Fruit fly (Drosophila melanogaster) whole organism, embryonic: ENCODE results near the gene Pex1.

Experiments used
- Awh ChIP-seq: fragments of 200-800 bp; sonication (Bioruptor generic); IDR thresholded peaks from 2 replicates; pipeline ENCODE4, ENCODE4 v1.3.6; 2022; ENCODE audit warnings: missing biosample characterization, missing genetic modification characterization
- B-H2 ChIP-seq: fragments of 200-800 bp; sonication (Bioruptor generic); optimal IDR thresholded peaks from 2 replicates; lab custom pipeline; 2018; ENCODE audit warnings: missing biosample characterization, mild to moderate bottlenecking, missing genetic modification characterization
- CG10565 ChIP-seq: fragments of 200-800 bp; sonication (Bioruptor generic); optimal IDR thresholded peaks from 3 replicates; lab custom pipeline; 2016; ENCODE audit warnings: missing biosample characterization, mild to moderate bottlenecking, missing genetic modification characterization
- CG11723 ChIP-seq: fragments of 200-800 bp; sonication (Bioruptor generic); optimal IDR thresholded peaks from 2 replicates; lab custom pipeline; 2017; ENCODE audit warnings: missing biosample characterization, mild to moderate bottlenecking, missing genetic modification characterization
- CG12071 ChIP-seq: fragments of 200-800 bp; sonication (Bioruptor generic); optimal IDR thresholded peaks from 3 replicates; lab custom pipeline; 2018; ENCODE audit warnings: missing biosample characterization, mild to moderate bottlenecking, missing genetic modification characterization
- CG12236 ChIP-seq: fragments of 200-800 bp; sonication (Bioruptor generic); optimal IDR thresholded peaks from 2 replicates; lab custom pipeline; 2016; ENCODE audit warnings: missing biosample characterization, missing genetic modification characterization
- CG12391 ChIP-seq: fragments of 200-800 bp; sonication (Bioruptor generic); optimal IDR thresholded peaks from 3 replicates; lab custom pipeline; 2018; ENCODE audit warnings: missing biosample characterization, mild to moderate bottlenecking, missing genetic modification characterization, moderate library complexity
- CG13624 ChIP-seq: fragments of 200-800 bp; sonication (Bioruptor generic); optimal IDR thresholded peaks from 2 replicates; lab custom pipeline; 2016; ENCODE audit warnings: missing biosample characterization, missing genetic modification characterization
- CG14710 ChIP-seq: fragments of 200-800 bp; sonication (Bioruptor generic); optimal IDR thresholded peaks from 3 replicates; lab custom pipeline; 2019; ENCODE audit warnings: missing biosample characterization, mild to moderate bottlenecking, missing genetic modification characterization, moderate library complexity
- CG1529 ChIP-seq: fragments of 200-800 bp; sonication (Bioruptor generic); optimal IDR thresholded peaks from 3 replicates; lab custom pipeline; 2018; ENCODE audit warnings: missing biosample characterization, missing genetic modification characterization
- CG15479 ChIP-seq: fragments of 200-800 bp; sonication (Bioruptor generic); optimal IDR thresholded peaks from 3 replicates; lab custom pipeline; 2019; ENCODE audit warnings: missing biosample characterization, mild to moderate bottlenecking, missing genetic modification characterization, moderate library complexity
- CG1602 ChIP-seq: fragments of 200-800 bp; sonication (Bioruptor generic); optimal IDR thresholded peaks from 3 replicates; lab custom pipeline; 2016; ENCODE audit warnings: missing biosample characterization, missing genetic modification characterization
- CG1603 ChIP-seq: fragments of 200-800 bp; sonication (Bioruptor generic); optimal IDR thresholded peaks from 2 replicates; lab custom pipeline; 2019; ENCODE audit warnings: missing biosample characterization, mild to moderate bottlenecking, missing genetic modification characterization, moderate library complexity
- CG17385 ChIP-seq: fragments of 200-800 bp; sonication (Bioruptor generic); optimal IDR thresholded peaks from 3 replicates; lab custom pipeline; 2018; ENCODE audit warnings: missing biosample characterization, mild to moderate bottlenecking, missing genetic modification characterization
- CG2202 ChIP-seq: fragments of 200-800 bp; sonication (Bioruptor generic); optimal IDR thresholded peaks from 2 replicates; lab custom pipeline; 2018; ENCODE audit warnings: missing biosample characterization, mild to moderate bottlenecking, missing genetic modification characterization
- CG30020 ChIP-seq: fragments of 200-800 bp; optimal IDR thresholded peaks from 2 replicates; lab custom pipeline; 2019; ENCODE audit warnings: missing biosample characterization, mild to moderate bottlenecking, missing genetic modification characterization, moderate library complexity
- CG33557 ChIP-seq: fragments of 200-800 bp; sonication (Bioruptor generic); optimal IDR thresholded peaks from 2 replicates; lab custom pipeline; 2019; ENCODE audit warnings: missing biosample characterization, mild to moderate bottlenecking, missing genetic modification characterization, moderate library complexity
- CG3995 ChIP-seq: fragments of 200-800 bp; sonication (Bioruptor generic); optimal IDR thresholded peaks from 3 replicates; lab custom pipeline; 2016; ENCODE audit warnings: missing biosample characterization, missing genetic modification characterization
- CG43689 ChIP-seq: fragments of 200-800 bp; sonication (Bioruptor generic); IDR thresholded peaks from 2 replicates; pipeline ENCODE4 v1.3.6; 2022; ENCODE audit warnings: missing biosample characterization, missing genetic modification characterization
- CG4854 ChIP-seq: fragments of 200-800 bp; sonication (Bioruptor generic); optimal IDR thresholded peaks from 2 replicates; lab custom pipeline; 2016; ENCODE audit warnings: missing biosample characterization, missing genetic modification characterization, inconsistent platforms
- CG6689 ChIP-seq: fragments of 200-800 bp; sonication (Bioruptor generic); IDR thresholded peaks from 2 replicates; pipeline ENCODE4 v1.3.6; 2022; ENCODE audit warnings: missing biosample characterization, missing genetic modification characterization
- CG6813 ChIP-seq: fragments of 200-800 bp; sonication (Bioruptor generic); optimal IDR thresholded peaks from 2 replicates; lab custom pipeline; 2017; ENCODE audit warnings: missing biosample characterization, missing genetic modification characterization, mild to moderate bottlenecking, moderate library complexity, missing genetic modification reagents
- CG8281 ChIP-seq: fragments of 200-800 bp; sonication (Bioruptor generic); optimal IDR thresholded peaks from 2 replicates; lab custom pipeline; 2018; ENCODE audit warnings: missing biosample characterization, mild to moderate bottlenecking, missing genetic modification characterization, moderate library complexity
- CG9932 ChIP-seq: fragments of 200-800 bp; sonication (Bioruptor generic); IDR thresholded peaks from 2 replicates; pipeline ENCODE4 v1.3.6; 2022; ENCODE audit warnings: missing biosample characterization, missing genetic modification characterization
- D ChIP-seq, 2 experiments: fragments of 200-800 bp in 1 of 2; fragments of >200 bp in 1 of 2; sonication (Bioruptor generic) in 1 of 2; optimal IDR thresholded peaks; 2 replicates in 1 of 2; 3 replicates in 1 of 2; lab custom pipeline; 2017; ENCODE audit warnings: mild to moderate bottlenecking in 1 of 2, missing biosample characterization in 1 of 2, missing genetic modification characterization in 1 of 2, missing genetic modification reagents in 1 of 2
- Dad ChIP-seq: fragments of 200-800 bp; sonication (Bioruptor generic); optimal IDR thresholded peaks from 3 replicates; lab custom pipeline; 2016; ENCODE audit warnings: missing biosample characterization, missing genetic modification characterization
- Dll ChIP-seq: fragments of 200-800 bp; sonication (Bioruptor generic); IDR thresholded peaks from 4 replicates; pipeline ENCODE4 v1.3.6; 2022; ENCODE audit warnings: missing biosample characterization, missing genetic modification characterization; ENCODE audit not compliant: partially characterized antibody
- Drgx ChIP-seq: fragments of 200-800 bp; sonication (Bioruptor generic); IDR thresholded peaks from 2 replicates; pipeline ENCODE4 v1.3.6; 2022; ENCODE audit warnings: missing biosample characterization, missing genetic modification characterization
- ERR ChIP-seq: fragments of 200-800 bp; sonication (Bioruptor generic); optimal IDR thresholded peaks from 2 replicates; lab custom pipeline; 2016; ENCODE audit warnings: missing biosample characterization, missing genetic modification characterization
- Hr51 ChIP-seq, 2 experiments: fragments of 200-800 bp; sonication (Bioruptor generic); optimal IDR thresholded peaks; 2 replicates in 1 of 2; 3 replicates in 1 of 2; lab custom pipeline; 2016 to 2018; ENCODE audit warnings: missing biosample characterization in 2 of 2, missing genetic modification characterization in 2 of 2, mild to moderate bottlenecking in 1 of 2, moderate library complexity in 1 of 2
- Lim3 ChIP-seq: fragments of 200-800 bp; sonication (Bioruptor generic); IDR thresholded peaks from 2 replicates; pipeline ENCODE4 v1.3.6; 2022; ENCODE audit warnings: missing biosample characterization, missing genetic modification characterization
- Mes4 ChIP-seq: fragments of 200-800 bp; sonication (Bioruptor generic); optimal IDR thresholded peaks from 2 replicates; lab custom pipeline; 2016; ENCODE audit warnings: missing biosample characterization, missing genetic modification characterization
- Spps ChIP-seq: fragments of 200-800 bp; sonication (Bioruptor generic); optimal IDR thresholded peaks from 2 replicates; lab custom pipeline; 2018; ENCODE audit warnings: missing biosample characterization, mild to moderate bottlenecking, missing genetic modification characterization
- al ChIP-seq: fragments of 200-800 bp; sonication (Bioruptor generic); IDR thresholded peaks from 2 replicates; pipeline ENCODE4 v1.3.6; 2022; ENCODE audit warnings: missing biosample characterization, missing genetic modification characterization
- bab2 ChIP-seq: fragments of 200-800 bp; sonication (Bioruptor generic); optimal IDR thresholded peaks from 2 replicates; lab custom pipeline; 2016; ENCODE audit warnings: missing biosample characterization, missing genetic modification characterization
- bcd ChIP-seq: fragments of 200-800 bp; sonication (Bioruptor generic); optimal IDR thresholded peaks from 2 replicates; lab custom pipeline; 2017; ENCODE audit warnings: missing biosample characterization, mild to moderate bottlenecking, missing genetic modification characterization
- esg ChIP-seq: fragments of 200-800 bp; sonication (Bioruptor generic); conservative IDR thresholded peaks from 2 replicates; pipeline ENCODE4 v1.3.6; 2022; ENCODE audit warnings: missing biosample characterization, missing genetic modification characterization
- ewg ChIP-seq: fragments of 200-800 bp; sonication (Bioruptor generic); optimal IDR thresholded peaks from 3 replicates; lab custom pipeline; 2017; ENCODE audit warnings: mild to moderate bottlenecking, missing biosample characterization, missing genetic modification reagents, missing genetic modification characterization
- h ChIP-seq: fragments of >200 bp; optimal IDR thresholded peaks from 2 replicates; lab custom pipeline; 2017
- lilli ChIP-seq: fragments of 200-800 bp; sonication (Bioruptor generic); optimal IDR thresholded peaks from 3 replicates; lab custom pipeline; 2016; ENCODE audit warnings: missing biosample characterization, missing genetic modification characterization
- lov ChIP-seq, 2 experiments: fragments of 200-800 bp in 1 of 2; fragments of >200 bp in 1 of 2; sonication (Bioruptor generic) in 1 of 2; IDR thresholded peaks in 1 of 2; optimal IDR thresholded peaks in 1 of 2; 2 replicates in 1 of 2; 3 replicates in 1 of 2; pipeline versions ENCODE4 v1.3.6 to Lab custom; 2017 to 2022; ENCODE audit warnings: missing biosample characterization in 1 of 2, missing genetic modification characterization in 1 of 2
- mam ChIP-seq: fragments of 200-800 bp; sonication (Bioruptor generic); optimal IDR thresholded peaks from 3 replicates; lab custom pipeline; 2016; ENCODE audit warnings: missing biosample characterization, missing genetic modification characterization
- nmo ChIP-seq: fragments of 200-800 bp; sonication (Bioruptor generic); optimal IDR thresholded peaks from 2 replicates; lab custom pipeline; 2018; ENCODE audit warnings: missing biosample characterization, mild to moderate bottlenecking, missing genetic modification characterization, moderate library complexity
- pan ChIP-seq, 4 experiments: fragments of >200 bp in 3 of 4; fragments of 200-800 bp in 1 of 4; sonication (Bioruptor generic) in 1 of 4; optimal IDR thresholded peaks in 3 of 4; IDR thresholded peaks in 1 of 4; 2 replicates each; pipeline versions ENCODE4 v1.3.6 to Lab custom; 2017 to 2022; ENCODE audit warnings: missing biosample characterization in 2 of 4, missing genetic modification characterization in 2 of 4, mixed read lengths in 1 of 4
- phol ChIP-seq: fragments of 200-800 bp; sonication (Bioruptor generic); optimal IDR thresholded peaks from 3 replicates; lab custom pipeline; 2018; ENCODE audit warnings: missing biosample characterization, mild to moderate bottlenecking, missing genetic modification characterization, moderate library complexity
- pzg ChIP-seq: fragments of 200-800 bp; sonication (Bioruptor generic); optimal IDR thresholded peaks from 3 replicates; lab custom pipeline; 2018; ENCODE audit warnings: missing biosample characterization, mild to moderate bottlenecking, missing genetic modification characterization, moderate library complexity
- seq ChIP-seq: fragments of 200-800 bp; sonication (Bioruptor generic); IDR thresholded peaks from 2 replicates; pipeline ENCODE4 v1.3.6; 2022; ENCODE audit warnings: missing biosample characterization, missing genetic modification characterization
- slou ChIP-seq: fragments of 200-800 bp; sonication (Bioruptor generic); optimal IDR thresholded peaks from 3 replicates; lab custom pipeline; 2016; ENCODE audit warnings: missing biosample characterization, missing genetic modification characterization
- ssp ChIP-seq: fragments of 200-800 bp; sonication (Bioruptor generic); IDR thresholded peaks from 2 replicates; pipeline ENCODE4 v1.3.6; 2022; ENCODE audit warnings: missing biosample characterization, missing genetic modification characterization
- trh ChIP-seq: fragments of 200-800 bp; sonication (Bioruptor generic); optimal IDR thresholded peaks from 2 replicates; lab custom pipeline; 2016; ENCODE audit warnings: missing biosample characterization, missing genetic modification characterization

Pex1 gene

DNA sequence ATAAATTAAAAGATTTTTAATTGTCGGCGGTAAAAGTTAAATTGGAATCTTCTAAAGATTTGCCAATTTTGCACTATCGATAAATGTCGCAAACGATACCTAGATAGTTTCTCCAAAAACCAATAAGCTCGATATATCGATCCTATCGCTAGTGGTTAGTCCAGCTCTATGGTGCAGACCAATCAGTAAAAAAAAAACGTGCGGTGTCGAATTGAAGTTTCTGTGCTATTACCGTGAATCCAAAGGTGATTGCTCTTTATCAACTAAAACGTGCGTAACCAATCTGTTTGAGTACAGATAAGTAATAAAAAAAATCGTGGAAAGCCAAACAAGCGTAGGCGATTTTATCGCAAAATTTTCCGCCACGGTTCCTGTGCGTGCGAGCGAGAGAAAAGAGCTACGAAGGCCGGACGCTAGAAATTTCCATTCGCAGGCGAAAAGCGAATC is 34.8 kb upstream of the Pex1 start, which contains the start of gene Hsp110 (continued):
- TF ChIP-seq CG6813 = no peak
- no peak for TF ChIP-seq lov (optimal IDR thresholded peaks at IDR 0.05; lab: Kevin White, UChicago)
- TF ChIP-seq lov (GFP tag; IDR thresholded peaks at IDR 0.05; lab: Robert Waterston, UW) = no peak
- TF ChIP-seq CG17385 (GFP tag; lab: Kevin White, UChicago) = no peak
- peak; percentile 76 for TF ChIP-seq CG9932 (GFP tag; lab: Robert Waterston, UW)
- TF ChIP-seq slou = no peak
- TF ChIP-seq nmo (GFP tag; lab: Kevin White, UChicago) = peak; percentile 53
- TF ChIP-seq CG15479 = no peak
- no peak for TF ChIP-seq Drgx
- TF ChIP-seq CG1529 (GFP tag; lab: Kevin White, UChicago) = no peak
- peak; percentile 32 for TF ChIP-seq CG30020 (tag; lab: Kevin White, UChicago)
- no peak for TF ChIP-seq esg (GFP tag; lab: Robert Waterston, UW)
- TF ChIP-seq ssp (GFP tag; lab: Robert Waterston, UW) = no peak
- TF ChIP-seq al (GFP tag; lab: Robert Waterston, UW) = no peak
- no peak for TF ChIP-seq ewg (GFP tag; lab: Kevin White, UChicago)
- no peak for TF ChIP-seq CG4854 (GFP tag; lab: Kevin White, UChicago)
- no peak for TF ChIP-seq Awh (GFP tag; lab: Robert Waterston, UW)
- TF ChIP-seq Dll (GFP tag; lab: Robert Waterston, UW) = peak; percentile 97
- TF ChIP-seq Lim3 (GFP tag; lab: Robert Waterston, UW) = no peak
- TF ChIP-seq phol = peak; percentile 34
- TF ChIP-seq Dad (GFP tag; lab: Kevin White, UChicago) = peak; percentile 8
- TF ChIP-seq CG13624 = peak; percentile 26
- no peak for TF ChIP-seq h (lab: Kevin White, UChicago)
- no peak for TF ChIP-seq CG6689 (GFP tag; lab: Robert Waterston, UW)
- TF ChIP-seq CG3995 (GFP tag; lab: Kevin White, UChicago) = peak; percentile 3
- no peak for TF ChIP-seq Spps (tag; lab: Kevin White, UChicago)
- TF ChIP-seq Hr51 (GFP tag; optimal IDR thresholded peaks at IDR 0.05; lab: Kevin White, UChicago) = no peak
- TF ChIP-seq B-H2 (GFP tag; lab: Kevin White, UChicago) = peak; percentile 45
- TF ChIP-seq Mes4 (GFP tag; lab: Kevin White, UChicago) = no peak
- no peak for TF ChIP-seq CG11723 (GFP tag; lab: Kevin White, UChicago)
- no peak for TF ChIP-seq pan (optimal IDR thresholded peaks at IDR 0.05; lab: Kevin White, UChicago)
- TF ChIP-seq pan (GFP tag; optimal IDR thresholded peaks at IDR 0.05 in 1 of 2, IDR thresholded peaks at IDR 0.05 in 1 of 2) = no peak
- TF ChIP-seq seq (GFP tag; lab: Robert Waterston, UW) = no peak
- TF ChIP-seq CG43689 (GFP tag; lab: Robert Waterston, UW) = no peak
- TF ChIP-seq bab2 (GFP tag; lab: Kevin White, UChicago) = no peak
- no peak for TF ChIP-seq CG10565
- TF ChIP-seq CG33557 (GFP tag; lab: Kevin White, UChicago) = no peak
- no peak for TF ChIP-seq bcd
- TF ChIP-seq CG14710 = peak; percentile 70
- peak; percentile 67 for TF ChIP-seq CG1603 (tag; lab: Kevin White, UChicago)
- no peak for TF ChIP-seq mam (GFP tag; lab: Kevin White, UChicago)
- no peak for TF ChIP-seq ERR (GFP tag; lab: Kevin White, UChicago)
- TF ChIP-seq CG12391 (tag; lab: Kevin White, UChicago) = peak; percentile 31
- no peak for TF ChIP-seq CG12071 (GFP tag; lab: Kevin White, UChicago)
- no peak for TF ChIP-seq CG12236 (GFP tag; lab: Kevin White, UChicago)
- TF ChIP-seq CG2202 (tag; lab: Kevin White, UChicago) = no peak
- TF ChIP-seq pzg (GFP tag; lab: Kevin White, UChicago) = peak; percentile 92
- no peak for TF ChIP-seq CG1602 (GFP tag; lab: Kevin White, UChicago)
- no peak for TF ChIP-seq D (optimal IDR thresholded peaks at IDR 0.05; lab: Kevin White, UChicago)
- no peak for TF ChIP-seq D (GFP tag; optimal IDR thresholded peaks at IDR 0.05; lab: Kevin White, UChicago)
- TF ChIP-seq CG8281 (tag; lab: Kevin White, UChicago) = no peak
- no peak for TF ChIP-seq trh (GFP tag; lab: Kevin White, UChicago)
- peak; percentile 62 for TF ChIP-seq lilli
